Fruit fly (Drosophila melanogaster) whole organism, adult: Measurements from ENCODE around the gene CG31275.

ENCODE experiments used
- CG12768 ChIP-seq: fragments of 200-800 bp; sonication (Bioruptor generic); optimal IDR thresholded peaks from 2 replicates; lab custom pipeline; 2017; ENCODE audit warnings: missing biosample characterization, missing genetic modification characterization, mild to moderate bottlenecking, moderate library complexity, missing genetic modification reagents
- CG33017 ChIP-seq: fragments of 200-800 bp; sonication (Bioruptor generic); optimal IDR thresholded peaks from 2 replicates; lab custom pipeline; 2018; ENCODE audit warnings: missing biosample characterization, mild to moderate bottlenecking, missing genetic modification characterization, moderate library complexity
- CG5204 ChIP-seq: fragments of 200-800 bp; sonication (Bioruptor generic); optimal IDR thresholded peaks from 2 replicates; lab custom pipeline; 2016; ENCODE audit warnings: missing biosample characterization, missing genetic modification characterization
- CG7045 ChIP-seq: fragments of 200-800 bp; sonication (Bioruptor generic); optimal IDR thresholded peaks from 2 replicates; lab custom pipeline; 2017; ENCODE audit warnings: missing biosample characterization, mild to moderate bottlenecking, missing genetic modification characterization
- Crg-1 ChIP-seq: fragments of 200-800 bp; sonication (Bioruptor generic); optimal IDR thresholded peaks from 2 replicates; lab custom pipeline; 2016; ENCODE audit warnings: missing biosample characterization, missing genetic modification characterization
- Hr96 ChIP-seq: fragments of 200-800 bp; sonication (Bioruptor generic); optimal IDR thresholded peaks from 2 replicates; lab custom pipeline; 2016; ENCODE audit warnings: missing biosample characterization, missing genetic modification characterization
- cnc ChIP-seq, 2 experiments: fragments of >200 bp; optimal IDR thresholded peaks; 2 replicates each; lab custom pipeline; 2017
- pad ChIP-seq: fragments of 200-800 bp; sonication (Bioruptor generic); optimal IDR thresholded peaks from 3 replicates; lab custom pipeline; 2017; ENCODE audit warnings: missing biosample characterization, missing genetic modification characterization, mild to moderate bottlenecking, moderate library complexity, missing genetic modification reagents

dm6 chr3R:16744290-16744689 is 6.8 kb downstream of the CG31275 start:
- no peak for TF ChIP-seq CG5204 (GFP tag; lab: Kevin White, UChicago)
- no peak for TF ChIP-seq cnc (optimal IDR thresholded peaks at IDR 0.05; lab: Kevin White, UChicago)
- TF ChIP-seq CG7045 (GFP tag; lab: Kevin White, UChicago), result no peak
- no peak for TF ChIP-seq CG33017 (tag; lab: Kevin White, UChicago)
- no peak for TF ChIP-seq CG12768 (GFP tag; lab: Kevin White, UChicago)
- no peak for TF ChIP-seq Hr96
- TF ChIP-seq Crg-1, result no peak
- TF ChIP-seq pad (GFP tag; lab: Kevin White, UChicago), result no peak
